Fruit fly (Drosophila melanogaster): ENCODE measurements around the gene CG15458.

dm6 chrX:20390706-20391105 lies 23.3 kb downstream of the CG15458 start, which contains the start of gene jb:
- TF ChIP-seq D1 (tag; optimal IDR thresholded peaks at IDR 0.05) (no peak), CG4496 (GFP tag; IDR thresholded peaks at IDR 0.05) (no peak), CG13204 (GFP tag; optimal IDR thresholded peaks at IDR 0.05) (no peak)
